Worm (Caenorhabditis elegans) whole organism, dauer: ENCODE results near the gene K03D3.2.
"Not testable (repeated sequence)": the region's sequence is repeated elsewhere in the genome, so short reads cannot be mapped to it uniquely, and the experiment has no call there.

Experiments
- unc-62 ChIP-seq: sonication (generic microtip); optimal IDR thresholded peaks from 2 replicates; lab custom pipeline; 2017; ENCODE audit warnings: missing biosample characterization, missing genetic modification reagents, missing genetic modification characterization

Gene K03D3.2

ce11 chrIV:16307925-16308324, 20.5 kb downstream of the K03D3.2 start, which contains the start of gene rac-2:
Gene rac-2, plus strand, starts transcription at chrIV:16308225.
- TF ChIP-seq unc-62 = not testable (repeated sequence)

ce11 chrIV:16306918-16307317, 21.5 kb downstream of the K03D3.2 start:
- no peak for TF ChIP-seq unc-62

ce11 chrIV:16298851-16299250, 29.6 kb downstream of the K03D3.2 start, which contains the start of gene srz-72:
Gene srz-72, plus strand, starts transcription at chrIV:16299151.
- no peak for TF ChIP-seq unc-62

ce11 chrIV:16293889-16294288, 34.5 kb downstream of the K03D3.2 start:
- no peak for TF ChIP-seq unc-62

- no peak for TF ChIP-seq unc-62
Observed at ce11 chrIV:16290745-16291144, 37.7 kb downstream of the K03D3.2 start, which contains the start of gene srz-75. Gene srz-75, minus strand, starts transcription at chrIV:16290845.

ce11 chrIV:16280614-16281013, 47.8 kb downstream of the K03D3.2 start, which contains the start of gene clec-191:
Gene clec-191, minus strand, starts transcription at chrIV:16280714.
- TF ChIP-seq unc-62 = no peak
